Worm (Caenorhabditis elegans) whole organism, L4 larva: ENCODE results near the gene ecps-2.

ENCODE experiments used
- D1046.2 ChIP-seq: fragments of 200-800 bp; sonication (Bioruptor generic); IDR thresholded peaks from 2 replicates; pipeline ENCODE4 v1.3.6; 2022; ENCODE audit warnings: missing genetic modification characterization, missing compliant biosample characterization
- F26F4.8 ChIP-seq: fragments of 200-800 bp; sonication (Bioruptor generic); conservative IDR thresholded peaks from 2 replicates; pipeline ENCODE4 v1.3.6; 2022; ENCODE audit warnings: missing genetic modification characterization, missing compliant biosample characterization
- daf-16 ChIP-seq, 3 experiments: sonication (generic microtip); optimal IDR thresholded peaks; 2 replicates each; lab custom pipeline; 2016 to 2017; ENCODE audit warnings: missing genetic modification characterization in 3 of 3, missing genetic modification reagents in 3 of 3, mild to moderate bottlenecking in 2 of 3, missing compliant biosample characterization in 2 of 3, missing biosample characterization in 1 of 3, moderate library complexity in 1 of 3
- jun-1 ChIP-seq: fragments of 150-350 bp; optimal IDR thresholded peaks from 2 replicates; lab custom pipeline; 2014; ENCODE audit warnings: missing biosample characterization, missing genetic modification reagents, missing genetic modification characterization
- mxl-3 ChIP-seq: fragments of 200-800 bp; sonication (Bioruptor generic); optimal IDR thresholded peaks from 2 replicates; lab custom pipeline; 2018; ENCODE audit warnings: mild to moderate bottlenecking, missing genetic modification characterization, missing compliant biosample characterization
- nhr-28 ChIP-seq: fragments of 150-350 bp; optimal IDR thresholded peaks from 2 replicates; lab custom pipeline; 2014; ENCODE audit warnings: missing biosample characterization, missing genetic modification characterization
- unc-62 ChIP-seq, 3 experiments: fragments of 150-350 bp in 1 of 3; sonication (generic microtip); optimal IDR thresholded peaks in 2 of 3; peaks in 1 of 3; 1 replicate in 1 of 3; 2 replicates in 2 of 3; lab custom pipeline; 2014 to 2017; ENCODE audit warnings: missing biosample characterization in 3 of 3, missing genetic modification characterization in 3 of 3, missing genetic modification reagents in 3 of 3, missing genotype in 1 of 3

ecps-2 gene

ce11 chrIII:10481988-10482387, 39.1 kb downstream of the ecps-2 start, which contains the start of gene D2045.8:
Gene D2045.8 (plus strand): TSS chrIII:10482288.
- no peak for TF ChIP-seq daf-16 (GFP tag; optimal IDR thresholded peaks at IDR 0.05; lab: Kevin White, UChicago)
- TF ChIP-seq daf-16 (tag; optimal IDR thresholded peaks at IDR 0.05; lab: Kevin White, UChicago) = peak; percentile 18
- no peak for TF ChIP-seq D1046.2 (GFP tag; lab: Robert Waterston, UW)
- TF ChIP-seq, all 104 proteins: peak for 1

ce11 chrIII:10486455-10486854, 43.6 kb downstream of the ecps-2 start:
- peak; percentile 45 for TF ChIP-seq mxl-3
- TF ChIP-seq jun-1 = no peak
- peak; percentile 34 for TF ChIP-seq nhr-28
- TF ChIP-seq, all 104 proteins: peak for 2

DNA sequence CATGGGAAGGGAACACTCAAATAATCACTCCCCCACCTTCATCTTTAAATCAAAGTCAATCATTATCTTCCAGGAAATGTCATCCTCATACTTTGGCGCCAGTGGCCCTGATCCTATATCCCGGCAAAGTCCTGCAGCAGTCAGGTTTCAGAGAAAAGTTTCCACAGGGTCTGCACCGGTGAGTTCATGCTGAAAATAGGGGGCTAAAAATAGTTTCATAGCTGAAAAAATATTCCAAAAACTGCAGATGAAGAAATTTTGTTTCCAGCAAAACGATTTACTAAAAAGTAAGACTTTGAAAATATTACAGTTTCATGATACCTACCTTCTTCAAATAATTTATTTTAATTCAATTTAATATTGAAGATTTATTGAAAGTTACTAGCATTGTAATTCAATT, 45.2 kb downstream of the ecps-2 start, which contains the start of gene ptr-25:
Gene ptr-25, plus strand, starts transcription at position 73 of the 400 bp plus-strand sequence.
- no peak for TF ChIP-seq F26F4.8 (GFP tag; lab: Robert Waterston, UW)
- peak in 1 of 2 experiments; percentile 94 for TF ChIP-seq unc-62 (GFP tag; optimal IDR thresholded peaks at IDR 0.05 in 1 of 2; lab: Kevin White, UChicago)
- TF ChIP-seq unc-62 (tag; optimal IDR thresholded peaks at IDR 0.05; lab: Kevin White, UChicago) = no peak
